Worm (Caenorhabditis elegans) whole organism, L3 larva: ENCODE data around the gene sel-10.

Experiments used
- ceh-9 ChIP-seq: sonication (generic microtip); optimal IDR thresholded peaks from 2 replicates; lab custom pipeline; 2018; ENCODE audit warnings: missing biosample characterization, missing genetic modification characterization
- eor-1 ChIP-seq, 2 experiments: fragments of 150-350 bp; optimal IDR thresholded peaks; 2 replicates each; lab custom pipeline; 2014 to 2018; ENCODE audit warnings: missing biosample characterization in 2 of 2, missing genetic modification characterization in 2 of 2
- nhr-12 ChIP-seq: fragments of 150-350 bp; optimal IDR thresholded peaks from 2 replicates; lab custom pipeline; 2014; ENCODE audit warnings: missing biosample characterization, missing genetic modification characterization
- nhr-28 ChIP-seq: fragments of 150-350 bp; optimal IDR thresholded peaks from 2 replicates; lab custom pipeline; 2014; ENCODE audit warnings: missing biosample characterization, missing genetic modification characterization
- snpc-4 ChIP-seq: fragments of 150-350 bp; optimal IDR thresholded peaks from 2 replicates; lab custom pipeline; 2014; ENCODE audit warnings: missing biosample characterization, missing genetic modification characterization
- unc-39 ChIP-seq: sonication (generic microtip); optimal IDR thresholded peaks from 4 replicates; lab custom pipeline; 2017; ENCODE audit warnings: missing biosample characterization, missing genetic modification characterization
- unc-62 ChIP-seq: fragments of 150-350 bp; sonication (generic microtip); optimal IDR thresholded peaks from 4 replicates; lab custom pipeline; 2014; ENCODE audit warnings: missing biosample characterization, missing genetic modification reagents, missing genetic modification characterization
- zag-1 ChIP-seq: fragments of 150-350 bp; optimal IDR thresholded peaks from 2 replicates; lab custom pipeline; 2014; ENCODE audit warnings: missing biosample characterization, missing genetic modification characterization

DNA sequence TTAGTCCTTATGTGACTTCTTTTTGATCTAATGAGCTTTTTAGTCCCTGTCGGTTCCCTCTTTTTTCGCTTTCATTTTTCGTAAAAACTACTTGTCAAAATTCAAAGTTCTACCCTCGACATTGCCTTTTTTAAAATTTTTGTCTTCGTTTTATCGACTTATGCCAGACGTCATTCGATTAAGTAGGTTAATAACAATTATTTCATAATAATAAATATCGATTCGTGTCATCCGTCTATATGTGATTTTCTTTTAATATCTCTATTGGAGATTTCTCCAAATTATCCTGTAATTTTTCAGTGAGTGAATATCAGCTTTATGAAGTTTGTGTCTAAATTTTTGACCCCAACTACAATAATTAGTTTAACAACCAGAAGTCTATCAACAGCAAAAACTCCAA lies 3.6 kb downstream of the sel-10 start, which contains the start of gene hpo-31:
- no peak for TF ChIP-seq unc-62 (GFP tag; lab: Kevin White, UChicago)
- no peak for TF ChIP-seq zag-1
- TF ChIP-seq nhr-28 (tag; lab: Kevin White, UChicago), result no peak
- no peak for TF ChIP-seq nhr-12 (tag; lab: Kevin White, UChicago)
- TF ChIP-seq snpc-4, result no peak
- no peak for TF ChIP-seq eor-1 (tag; optimal IDR thresholded peaks at IDR 0.05; lab: Kevin White, UChicago)
- no peak for TF ChIP-seq unc-39 (tag; lab: Kevin White, UChicago)
- TF ChIP-seq ceh-9 (tag; lab: Kevin White, UChicago), result no peak
